Worm (Caenorhabditis elegans) whole organism, L4/young adult: ENCODE results near the gene F14H12.17.
"Not testable (repeated sequence)": the region's sequence is repeated elsewhere in the genome, so short reads cannot be mapped to it uniquely, and the experiment has no call there.

ENCODE experiments used
- W03F9.2 ChIP-seq: fragments of 150-350 bp; optimal IDR thresholded peaks from 2 replicates; lab custom pipeline; 2014; ENCODE audit warnings: missing biosample characterization, missing genetic modification characterization
- dao-5 ChIP-seq: sonication (generic microtip); optimal IDR thresholded peaks from 2 replicates; lab custom pipeline; 2016; ENCODE audit warnings: missing genotype, missing genetic modification characterization, moderate library complexity, missing compliant biosample characterization
- him-1 ChIP-seq: sonication (generic microtip); optimal IDR thresholded peaks from 2 replicates; lab custom pipeline; 2016; ENCODE audit warnings: missing genotype, missing genetic modification reagents, missing genetic modification characterization, missing compliant biosample characterization

Gene F14H12.17

DNA sequence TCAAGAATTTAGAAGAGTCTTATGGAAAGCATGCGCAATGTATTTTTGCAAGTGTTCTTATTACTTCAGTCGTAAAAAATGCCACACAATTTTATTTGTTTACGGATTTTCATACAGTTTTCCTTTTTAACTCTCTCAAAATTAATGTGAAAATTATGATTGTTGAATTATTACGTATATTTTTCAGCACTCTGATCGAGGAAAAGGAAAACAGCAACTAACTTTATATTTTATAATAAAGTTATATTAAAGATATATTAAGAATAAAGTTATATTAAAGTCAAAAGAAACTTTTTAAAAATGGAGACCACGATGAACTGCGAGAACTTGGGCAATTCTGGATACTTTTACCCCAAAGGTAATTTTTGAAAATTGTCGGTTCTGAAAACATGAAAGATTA lies 12.9 kb downstream of the F14H12.17 start, which contains the start of gene F14H12.2:
F14H12.2 (plus strand) TSS at position 301 of the 400 bp plus-strand sequence.
- TF ChIP-seq W03F9.2 (tag; lab: Kevin White, UChicago) (no peak), him-1 (tag; lab: Kevin White, UChicago) (no peak), dao-5 (tag; lab: Kevin White, UChicago) (no peak)

DNA sequence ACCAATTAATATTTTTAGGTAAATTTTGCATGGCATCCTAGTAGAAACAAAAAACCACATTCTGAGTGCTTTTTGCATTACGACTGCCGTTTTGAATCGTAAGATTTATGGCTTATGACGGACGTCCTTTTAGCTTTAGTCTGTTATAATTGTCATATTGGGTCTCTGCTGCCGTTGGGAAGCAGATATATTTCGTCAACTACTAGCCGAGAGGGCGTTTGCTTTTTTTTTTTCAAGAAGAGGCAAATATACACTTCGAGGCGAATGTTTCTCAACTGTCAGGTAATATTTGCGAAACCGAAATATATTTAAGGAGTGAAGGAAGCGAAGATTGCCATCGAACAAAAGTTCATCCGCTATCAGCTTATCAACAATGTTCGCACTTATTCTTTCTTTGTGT lies 19.2 kb downstream of the F14H12.17 start, which contains the start of gene F14H12.3:
F14H12.3 (plus strand) TSS at position 301 of the 400 bp plus-strand sequence.
- no peak for TF ChIP-seq him-1 (tag; lab: Kevin White, UChicago)
- TF ChIP-seq dao-5 (tag; lab: Kevin White, UChicago): no peak
- TF ChIP-seq W03F9.2 (tag; lab: Kevin White, UChicago): no peak

ce11 chrX:4342730-4343129 lies 20.4 kb downstream of the F14H12.17 start:
- TF ChIP-seq dao-5 (tag; lab: Kevin White, UChicago) (no peak), him-1 (tag; lab: Kevin White, UChicago) (no peak), W03F9.2 (tag; lab: Kevin White, UChicago) (no peak)

- TF ChIP-seq W03F9.2, dao-5, him-1 (tag; lab: Kevin White, UChicago): not testable (repeated sequence)
Observed at ce11 chrX:4339332-4339731, 23.8 kb downstream of the F14H12.17 start, which contains the start of gene cst-1. Gene cst-1, plus strand, starts transcription at chrX:4339632.

DNA sequence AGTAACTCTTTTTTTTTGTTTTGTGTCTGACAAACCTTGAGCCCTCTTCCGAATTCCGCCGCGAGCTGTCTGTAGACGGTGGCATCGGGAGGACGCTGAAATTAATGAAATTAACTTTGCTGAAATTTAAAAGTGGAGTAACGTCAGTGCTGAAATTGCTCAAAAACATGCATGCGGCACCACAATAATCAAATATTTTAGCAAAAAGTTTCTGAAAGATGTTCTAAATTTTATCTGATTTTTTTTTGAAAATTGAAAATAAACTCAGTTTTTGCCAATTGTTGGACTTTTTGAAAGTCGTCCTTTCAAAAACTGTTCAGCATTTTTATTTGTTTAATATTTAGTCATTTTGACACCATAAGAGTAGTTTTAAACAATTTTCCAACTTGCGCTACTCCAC lies 27.1 kb downstream of the F14H12.17 start, which contains the start of gene cst-2:
cst-2 (minus strand) TSS at position 101 of the 400 bp plus-strand sequence.
- not testable (repeated sequence) for TF ChIP-seq dao-5, him-1, W03F9.2 (tag; lab: Kevin White, UChicago)

DNA sequence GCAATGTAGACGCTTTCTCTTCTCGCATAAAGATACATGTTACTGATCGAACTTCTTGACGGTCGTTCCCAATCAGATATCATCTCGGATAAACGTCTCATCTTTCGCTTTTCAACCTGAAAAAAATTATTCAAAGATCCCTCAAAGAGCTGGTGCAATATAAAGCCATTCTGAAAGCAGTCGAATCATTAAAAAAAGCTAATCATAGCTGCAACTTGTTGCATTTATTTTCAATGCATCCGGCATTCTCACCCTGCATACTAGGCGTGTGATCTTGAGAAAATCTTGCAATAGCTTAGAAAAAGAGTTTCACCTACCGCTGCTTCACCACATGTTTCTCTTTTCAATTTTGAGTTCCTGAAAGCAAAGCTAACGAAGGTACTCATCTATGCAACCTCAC lies 30.8 kb downstream of the F14H12.17 start, which contains the start of gene C24A8.6:
C24A8.6 (minus strand) TSS at position 101 of the 400 bp plus-strand sequence.
- not testable (repeated sequence) for TF ChIP-seq dao-5, W03F9.2, him-1 (tag; lab: Kevin White, UChicago)

- TF ChIP-seq W03F9.2 (tag; lab: Kevin White, UChicago): no peak
- no peak for TF ChIP-seq him-1 (tag; lab: Kevin White, UChicago)
- TF ChIP-seq dao-5 (tag; lab: Kevin White, UChicago): no peak
Observed at ce11 chrX:4328816-4329215, 34.3 kb downstream of the F14H12.17 start, which contains the start of gene C24A8.5. Gene C24A8.5, minus strand, starts transcription at chrX:4328916.

DNA sequence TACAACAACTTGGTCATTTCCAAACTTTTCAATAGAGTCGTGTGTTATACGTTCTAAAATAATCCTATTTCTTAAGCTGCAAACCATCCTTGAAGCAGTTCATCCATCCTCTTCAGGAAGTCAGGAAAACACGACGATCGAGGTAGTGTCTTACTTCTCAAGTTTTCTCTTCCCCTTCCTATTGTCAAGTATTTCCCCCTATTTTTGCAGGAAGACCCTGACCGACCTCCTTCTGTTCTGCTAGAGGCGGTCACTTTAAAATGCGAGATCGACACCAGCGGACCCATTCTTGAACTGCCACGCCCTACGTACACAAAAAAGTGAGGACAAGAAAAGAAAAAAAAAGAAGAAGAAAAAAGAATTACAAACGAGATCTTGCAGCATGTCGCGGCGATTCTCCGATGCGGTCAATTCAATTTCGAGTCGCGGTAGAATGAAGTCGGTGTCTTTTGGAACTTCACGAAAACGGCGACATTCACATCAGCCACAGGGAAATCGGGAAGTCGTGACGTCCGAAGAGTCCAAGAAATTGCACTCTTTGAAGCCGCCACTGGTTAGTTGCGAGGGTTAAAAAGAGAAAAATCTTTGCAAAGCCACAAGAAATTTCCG lies 40.1 kb downstream of the F14H12.17 start:
- TF ChIP-seq him-1 (tag; lab: Kevin White, UChicago): no peak
- TF ChIP-seq W03F9.2 (tag; lab: Kevin White, UChicago): no peak
- no peak for TF ChIP-seq dao-5 (tag; lab: Kevin White, UChicago)

DNA sequence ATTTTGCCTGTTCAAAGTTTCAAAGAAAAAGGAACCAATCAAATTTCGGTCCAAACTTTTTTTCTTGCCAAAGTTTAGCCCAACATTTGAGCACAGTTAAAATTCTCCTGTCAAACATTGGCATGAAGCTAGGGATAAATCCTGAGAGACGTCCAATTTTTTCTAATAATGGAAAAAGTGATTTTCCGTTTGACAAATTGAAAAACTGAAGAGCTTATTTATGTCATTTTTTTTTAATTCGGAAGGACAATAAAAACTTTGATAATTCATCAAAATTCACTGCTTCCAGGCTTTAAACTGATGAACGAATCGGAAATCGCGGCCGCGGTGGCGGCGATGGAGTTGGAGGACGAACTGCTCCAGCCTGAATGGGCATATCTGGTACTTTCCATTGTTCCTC lies 42.5 kb downstream of the F14H12.17 start, which contains the start of gene dop-6:
dop-6 (plus strand) TSS at position 301 of the 400 bp plus-strand sequence.
- TF ChIP-seq dao-5 (tag; lab: Kevin White, UChicago) (no peak), him-1 (tag; lab: Kevin White, UChicago) (no peak), W03F9.2 (tag; lab: Kevin White, UChicago) (no peak)

DNA sequence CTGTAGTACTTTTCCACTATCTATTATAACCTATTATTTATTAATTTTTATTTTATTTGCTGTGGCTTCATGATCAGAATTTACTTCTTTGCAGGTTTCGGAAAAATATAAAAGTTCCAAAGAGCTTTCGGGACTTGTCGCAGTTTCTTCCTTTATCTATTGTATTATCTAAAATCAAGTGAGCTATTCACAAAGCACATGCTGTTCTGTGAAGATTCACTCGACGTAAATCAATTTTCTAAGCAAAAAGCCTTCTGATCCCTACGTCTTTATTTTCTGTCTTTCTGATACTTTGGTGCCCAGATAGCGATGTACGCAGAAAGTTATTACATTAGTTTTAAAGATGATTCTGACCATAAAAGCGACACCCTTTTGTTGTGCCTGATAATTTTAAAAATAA lies 46.0 kb downstream of the F14H12.17 start:
- no peak for TF ChIP-seq W03F9.2 (tag; lab: Kevin White, UChicago)
- no peak for TF ChIP-seq him-1 (tag; lab: Kevin White, UChicago)
- no peak for TF ChIP-seq dao-5 (tag; lab: Kevin White, UChicago)

ce11 chrX:4314939-4315338 lies 48.2 kb downstream of the F14H12.17 start:
- no peak for TF ChIP-seq him-1 (tag; lab: Kevin White, UChicago)
